Fruit fly (Drosophila melanogaster) ovary, adult (tissue): ENCODE results near the gene robl62A.

Source experiments
- CG17801 ChIP-seq: fragments of 200-800 bp; optimal IDR thresholded peaks from 2 replicates; lab custom pipeline; 2019; ENCODE audit warnings: missing biosample characterization, mild to moderate bottlenecking, missing genetic modification characterization, moderate library complexity; ENCODE audit not compliant: partially characterized antibody

Gene robl62A

dm6 chr3L:1471960-1472359, 5.5 kb upstream of the robl62A start, which contains the start of gene Naa30B:
Naa30B (minus strand) TSS chr3L:1472060.
- no peak for TF ChIP-seq CG17801 (GFP tag; lab: Kevin White, UChicago)

dm6 chr3L:1475157-1475556, 2.3 kb upstream of the robl62A start, which contains the start of gene Ptp61F:
Ptp61F (minus strand) TSS chr3L:1475257.
- TF ChIP-seq CG17801 (GFP tag; lab: Kevin White, UChicago): no peak

- TF ChIP-seq CG17801 (GFP tag; lab: Kevin White, UChicago): peak; percentile 64
These were observed 1.7 kb downstream of the robl62A start for dm6 chr3L:1478998-1479680.

- no peak for TF ChIP-seq CG17801 (GFP tag; lab: Kevin White, UChicago)
These were observed 7.3 kb downstream of the robl62A start for dm6 chr3L:1484747-1485146.

DNA sequence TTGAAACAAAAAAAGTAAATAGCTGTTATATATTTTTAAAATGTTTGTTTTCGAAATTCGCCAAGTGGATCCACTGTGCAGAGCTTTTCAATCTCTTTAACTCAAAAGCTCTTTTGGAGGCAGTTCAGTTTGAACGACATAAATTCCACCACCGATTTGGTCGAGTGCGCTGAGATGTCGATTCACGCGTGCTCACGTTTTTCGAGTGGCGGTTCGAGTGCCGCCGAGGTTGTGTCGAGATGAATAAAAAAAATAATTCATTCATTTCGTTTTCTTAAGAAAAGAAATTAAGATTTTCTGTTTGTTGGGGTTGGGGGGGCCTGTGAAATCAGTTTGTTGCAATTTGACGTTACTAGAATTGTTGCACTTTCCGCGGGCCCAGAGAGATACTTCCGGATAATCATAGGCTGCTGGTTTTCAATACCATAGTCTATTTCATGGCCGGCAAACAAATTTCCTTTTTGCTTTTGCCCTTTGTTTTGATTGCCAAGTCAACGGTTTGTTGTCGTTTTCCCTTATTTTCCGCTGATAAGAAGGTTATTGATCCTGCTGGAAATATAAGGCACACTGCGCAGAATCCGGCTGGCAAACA, 11.3 kb downstream of the robl62A start:
- TF ChIP-seq CG17801 (GFP tag; lab: Kevin White, UChicago): no peak

dm6 chr3L:1489523-1489922, 12.1 kb downstream of the robl62A start, which contains the start of gene stet:
stet (minus strand) TSS chr3L:1489547.
- TF ChIP-seq CG17801 (GFP tag; lab: Kevin White, UChicago): no peak

- TF ChIP-seq CG17801 (GFP tag; lab: Kevin White, UChicago): no peak
These were observed 18.4 kb downstream of the robl62A start for dm6 chr3L:1495803-1496202.

- no peak for TF ChIP-seq CG17801 (GFP tag; lab: Kevin White, UChicago)
These were observed 19.0 kb downstream of the robl62A start, which contains the start of gene CG12084 for dm6 chr3L:1496408-1496807. CG12084 (minus strand) TSS chr3L:1496643.

DNA sequence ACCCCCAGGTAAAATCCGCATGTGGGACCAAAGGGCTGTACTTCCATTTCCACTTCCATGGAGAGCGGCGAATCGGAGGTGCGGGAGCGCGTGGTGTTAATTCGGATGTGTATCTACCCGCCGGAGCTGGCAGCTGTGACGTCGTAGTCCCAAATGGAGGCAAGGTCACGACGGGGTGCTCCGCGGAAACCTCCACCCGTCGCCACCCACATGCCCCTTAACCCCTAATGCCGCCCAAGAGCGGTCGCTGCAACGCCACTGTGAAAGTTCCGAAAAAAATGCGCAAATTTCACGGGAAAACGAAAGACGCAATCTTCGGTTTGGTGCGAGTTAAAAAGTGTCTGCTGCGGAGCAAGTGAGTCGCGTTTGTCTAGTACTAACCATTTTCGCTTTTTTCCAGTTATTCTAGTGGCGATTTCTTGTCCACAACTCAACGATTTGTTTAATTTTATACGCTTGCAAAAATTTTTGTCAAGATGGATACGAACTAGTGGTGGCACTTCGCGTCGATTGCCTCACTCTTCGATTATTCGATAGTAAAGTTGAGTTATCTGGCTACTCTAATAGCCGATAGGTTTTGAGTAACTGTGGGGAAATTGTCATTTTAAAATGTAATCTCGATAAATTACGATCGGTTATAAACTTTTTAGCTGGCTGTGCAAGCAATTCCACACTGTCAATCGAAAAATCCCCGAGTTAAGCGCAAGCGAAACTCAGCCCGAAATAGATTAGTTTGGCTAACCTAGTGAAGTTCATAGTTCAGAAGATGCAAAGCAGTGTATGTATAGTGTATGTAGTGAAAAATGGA, 24.9 kb downstream of the robl62A start, which contains the start of the genes hfp and Psa:
Gene hfp (minus strand): TSS at position 505 of the 808 bp plus-strand sequence.
Gene Psa (plus strand): TSS at position 758 of the 808 bp plus-strand sequence.
- TF ChIP-seq CG17801 (GFP tag; lab: Kevin White, UChicago): peak; percentile 31

DNA sequence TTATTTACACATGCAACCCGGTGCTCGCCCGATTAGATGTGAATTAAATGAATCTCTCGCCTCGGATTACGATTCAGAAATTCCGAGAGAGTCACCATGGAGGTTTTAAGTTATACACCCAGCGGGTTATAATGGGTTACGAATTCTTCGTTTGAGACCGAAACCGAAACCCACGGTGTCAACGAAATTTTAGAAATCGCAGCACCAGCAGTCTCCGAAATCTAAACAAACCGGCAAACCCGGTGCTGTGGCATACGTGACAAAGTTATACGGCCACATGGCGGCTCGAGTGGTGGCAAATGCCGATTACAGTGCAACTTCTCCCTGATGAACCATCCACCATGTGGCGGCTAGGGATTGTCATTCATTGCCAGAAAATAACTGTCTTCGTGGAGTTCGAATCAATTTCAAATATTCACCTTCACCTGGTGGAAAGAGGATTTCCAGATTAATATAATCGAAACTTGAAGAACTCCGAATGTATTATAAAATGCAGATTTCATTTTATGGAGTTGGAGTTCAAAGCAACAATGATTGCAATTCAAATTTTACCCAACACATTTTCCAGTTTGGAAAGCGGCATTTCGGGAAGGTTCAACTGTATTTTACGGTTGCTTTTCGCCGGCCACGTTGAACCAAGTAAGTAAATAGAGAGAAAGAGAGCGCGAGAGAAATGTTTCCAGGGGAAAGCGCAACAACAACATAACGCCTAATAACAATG, 38.6 kb downstream of the robl62A start:
- TF ChIP-seq CG17801 (GFP tag; lab: Kevin White, UChicago): peak; percentile 84

dm6 chr3L:1516631-1517273, 39.3 kb downstream of the robl62A start, which contains the start of gene cue:
cue (minus strand) TSS chr3L:1517271.
- no peak for TF ChIP-seq CG17801 (GFP tag; lab: Kevin White, UChicago)

dm6 chr3L:1517274-1518047, 40.0 kb downstream of the robl62A start:
- peak; percentile 9 for TF ChIP-seq CG17801 (GFP tag; lab: Kevin White, UChicago)
